Fruit fly (Drosophila melanogaster) whole organism: Measurements from ENCODE around the gene Nepl7.

ENCODE experiments used
- pan ChIP-seq: fragments of >200 bp; optimal IDR thresholded peaks from 2 replicates; lab custom pipeline; 2017
- psq ChIP-seq: fragments of >200 bp; optimal IDR thresholded peaks from 2 replicates; lab custom pipeline; 2017
- usp ChIP-seq: fragments of >200 bp; optimal IDR thresholded peaks from 2 replicates; lab custom pipeline; 2017; ENCODE audit warnings: missing biosample characterization, missing genetic modification characterization, mixed read lengths

DNA sequence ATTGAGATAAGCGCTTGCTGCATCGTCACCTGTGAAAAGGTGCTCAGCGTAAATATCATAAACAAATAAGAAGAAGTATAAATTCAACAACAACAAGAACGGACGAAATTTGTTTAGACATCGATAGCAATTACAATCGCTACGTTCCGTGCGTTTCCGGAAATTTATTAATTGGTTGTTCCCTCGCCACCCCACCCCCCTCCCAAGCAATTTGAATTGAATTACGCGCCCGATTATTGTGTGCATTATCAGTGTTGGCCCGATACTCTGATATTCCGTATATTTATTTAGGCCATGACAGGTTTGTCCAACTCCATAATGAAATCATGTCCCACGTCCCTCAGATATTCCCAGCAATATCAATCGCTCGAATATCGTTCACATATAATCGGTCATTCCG lies 28.0 kb downstream of the Nepl7 start:
- TF ChIP-seq pan (lab: Kevin White, UChicago) (no peak), psq (lab: Kevin White, UChicago) (no peak), usp (GFP tag; lab: Kevin White, UChicago) (no peak)
